Fruit fly (Drosophila melanogaster) whole organism, embryonic: ENCODE results near the gene CG16798.
A peak's percentile ranks its signal among the peaks of the same experiment; 100 is the strongest.

Source experiments
- Aef1 ChIP-seq: fragments of 200-800 bp; sonication (Bioruptor generic); IDR thresholded peaks from 3 replicates; pipeline ENCODE4 v1.3.6; 2022; ENCODE audit warnings: missing biosample characterization, missing genetic modification characterization
- B-H2 ChIP-seq: fragments of 200-800 bp; sonication (Bioruptor generic); optimal IDR thresholded peaks from 2 replicates; lab custom pipeline; 2018; ENCODE audit warnings: missing biosample characterization, mild to moderate bottlenecking, missing genetic modification characterization
- CG10321 ChIP-seq: fragments of 200-800 bp; sonication (Bioruptor generic); IDR thresholded peaks from 2 replicates; pipeline ENCODE4 v1.3.6; 2022; ENCODE audit warnings: missing biosample characterization, missing genetic modification characterization
- CG10462 ChIP-seq: fragments of 200-800 bp; sonication (Bioruptor generic); optimal IDR thresholded peaks from 2 replicates; lab custom pipeline; 2016; ENCODE audit warnings: missing biosample characterization, missing genetic modification characterization
- CG10654 ChIP-seq: fragments of 200-800 bp; sonication (Bioruptor generic); optimal IDR thresholded peaks from 2 replicates; lab custom pipeline; 2016; ENCODE audit warnings: missing biosample characterization, missing genetic modification characterization
- CG11247 ChIP-seq: fragments of 200-800 bp; sonication (Bioruptor generic); IDR thresholded peaks from 2 replicates; pipeline ENCODE4 v1.3.6; 2022; ENCODE audit warnings: missing biosample characterization, missing genetic modification characterization
- CG12155 ChIP-seq: fragments of 200-800 bp; sonication (Bioruptor generic); optimal IDR thresholded peaks from 3 replicates; lab custom pipeline; 2016; ENCODE audit warnings: missing biosample characterization, missing genetic modification characterization
- CG12219 ChIP-seq: fragments of 200-800 bp; sonication (Bioruptor generic); optimal IDR thresholded peaks from 3 replicates; lab custom pipeline; 2018; ENCODE audit warnings: missing biosample characterization, mild to moderate bottlenecking, missing genetic modification characterization
- CG12299 ChIP-seq: fragments of 200-800 bp; sonication (Bioruptor generic); optimal IDR thresholded peaks from 2 replicates; lab custom pipeline; 2018; ENCODE audit warnings: missing biosample characterization, mild to moderate bottlenecking, missing genetic modification characterization
- CG12391 ChIP-seq: fragments of 200-800 bp; sonication (Bioruptor generic); optimal IDR thresholded peaks from 3 replicates; lab custom pipeline; 2018; ENCODE audit warnings: missing biosample characterization, mild to moderate bottlenecking, missing genetic modification characterization, moderate library complexity
- CG13287 ChIP-seq: fragments of 200-800 bp; sonication (Bioruptor generic); IDR thresholded peaks from 2 replicates; pipeline ENCODE4 v1.3.6; 2022; ENCODE audit warnings: missing biosample characterization, missing genetic modification characterization; ENCODE audit not compliant: partially characterized antibody
- CG13296 ChIP-seq: fragments of 200-800 bp; sonication (Bioruptor generic); optimal IDR thresholded peaks from 3 replicates; lab custom pipeline; 2018; ENCODE audit warnings: missing biosample characterization, mild to moderate bottlenecking, missing genetic modification characterization
- CG15479 ChIP-seq: fragments of 200-800 bp; sonication (Bioruptor generic); optimal IDR thresholded peaks from 3 replicates; lab custom pipeline; 2019; ENCODE audit warnings: missing biosample characterization, mild to moderate bottlenecking, missing genetic modification characterization, moderate library complexity
- CG2712 ChIP-seq: fragments of 200-800 bp; optimal IDR thresholded peaks from 3 replicates; lab custom pipeline; 2019; ENCODE audit warnings: missing biosample characterization, mild to moderate bottlenecking, missing genetic modification characterization, moderate library complexity
- CG32772 ChIP-seq: fragments of 200-800 bp; sonication (Bioruptor generic); IDR thresholded peaks from 2 replicates; pipeline ENCODE4 v1.3.6; 2022; ENCODE audit warnings: missing biosample characterization, missing genetic modification characterization
- CG33213 ChIP-seq: fragments of 200-800 bp; sonication (Bioruptor generic); optimal IDR thresholded peaks from 3 replicates; lab custom pipeline; 2016; ENCODE audit warnings: missing biosample characterization, missing genetic modification characterization
- CG3407 ChIP-seq: fragments of 200-800 bp; sonication (Bioruptor generic); optimal IDR thresholded peaks from 2 replicates; lab custom pipeline; 2018; ENCODE audit warnings: missing biosample characterization, mild to moderate bottlenecking, missing genetic modification characterization
- CG34422 ChIP-seq: fragments of 200-800 bp; sonication (Bioruptor generic); IDR thresholded peaks from 3 replicates; pipeline ENCODE4 v1.3.6; 2022; ENCODE audit warnings: missing biosample characterization, missing genetic modification characterization
- CG3726 ChIP-seq: fragments of 200-800 bp; sonication (Bioruptor generic); IDR thresholded peaks from 3 replicates; pipeline ENCODE4, ENCODE4 v1.3.6; 2022; ENCODE audit warnings: missing biosample characterization, missing genetic modification characterization
- CG3847 ChIP-seq: fragments of 200-800 bp; sonication (Bioruptor generic); IDR thresholded peaks from 2 replicates; pipeline ENCODE4 v1.3.6; 2022; ENCODE audit warnings: missing biosample characterization, missing genetic modification characterization
- CG4328 ChIP-seq: fragments of 200-800 bp; sonication (Bioruptor generic); optimal IDR thresholded peaks from 3 replicates; lab custom pipeline; 2017; ENCODE audit warnings: missing biosample characterization, missing genetic modification reagents, missing genetic modification characterization
- CG7357 ChIP-seq: fragments of 200-800 bp; sonication (Bioruptor generic); IDR thresholded peaks from 3 replicates; pipeline ENCODE4 v1.3.6; 2022; ENCODE audit warnings: missing biosample characterization, missing genetic modification characterization
- CG8478 ChIP-seq: fragments of >200 bp; optimal IDR thresholded peaks from 2 replicates; lab custom pipeline; 2018
- CG8924 ChIP-seq: fragments of 200-800 bp; optimal IDR thresholded peaks from 3 replicates; lab custom pipeline; 2019; ENCODE audit warnings: missing biosample characterization, mild to moderate bottlenecking, missing genetic modification characterization, moderate library complexity
- HmgZ ChIP-seq: fragments of 200-800 bp; sonication (Bioruptor generic); optimal IDR thresholded peaks from 2 replicates; lab custom pipeline; 2018; ENCODE audit warnings: missing biosample characterization, mild to moderate bottlenecking, missing genetic modification characterization
- Hr3 ChIP-seq: fragments of 200-800 bp; sonication (Bioruptor generic); optimal IDR thresholded peaks from 3 replicates; lab custom pipeline; 2016; ENCODE audit warnings: missing biosample characterization, missing genetic modification characterization
- MTF-1 ChIP-seq: fragments of 200-800 bp; sonication (Bioruptor generic); optimal IDR thresholded peaks from 2 replicates; lab custom pipeline; 2018; ENCODE audit warnings: missing biosample characterization, mild to moderate bottlenecking, missing genetic modification characterization, borderline replicate concordance
- Neu2 ChIP-seq: fragments of 200-800 bp; sonication (Bioruptor generic); optimal IDR thresholded peaks from 3 replicates; lab custom pipeline; 2016; ENCODE audit warnings: missing biosample characterization, missing genetic modification characterization, borderline replicate concordance
- Nf-YA ChIP-seq: fragments of 200-800 bp; sonication (Bioruptor generic); IDR thresholded peaks from 2 replicates; pipeline ENCODE4 v1.3.6; 2022; ENCODE audit warnings: missing biosample characterization, missing genetic modification characterization
- NfI ChIP-seq: fragments of 200-800 bp; sonication (Bioruptor generic); optimal IDR thresholded peaks from 3 replicates; lab custom pipeline; 2018; ENCODE audit warnings: missing biosample characterization, mild to moderate bottlenecking, missing genetic modification characterization, moderate library complexity
- Trl ChIP-seq, 3 experiments: fragments of >200 bp in 2 of 3; fragments of 200-800 bp in 1 of 3; sonication (Bioruptor generic) in 1 of 3; optimal IDR thresholded peaks; 2 replicates in 1 of 3; 3 replicates in 2 of 3; lab custom pipeline; 2016 to 2017; ENCODE audit warnings: missing biosample characterization in 1 of 3, missing genetic modification characterization in 1 of 3
- amos ChIP-seq: fragments of 200-800 bp; sonication (Bioruptor generic); IDR thresholded peaks from 2 replicates; pipeline ENCODE4 v1.3.6; 2022; ENCODE audit warnings: missing biosample characterization, missing genetic modification characterization; ENCODE audit not compliant: partially characterized antibody
- az2 ChIP-seq: fragments of 200-800 bp; sonication (Bioruptor generic); optimal IDR thresholded peaks from 3 replicates; lab custom pipeline; 2016; ENCODE audit warnings: missing biosample characterization, missing genetic modification characterization
- caup ChIP-seq: fragments of 200-800 bp; sonication (Bioruptor generic); optimal IDR thresholded peaks from 3 replicates; lab custom pipeline; 2017; ENCODE audit warnings: missing biosample characterization, mild to moderate bottlenecking, missing genetic modification characterization, moderate library complexity; ENCODE audit not compliant: severe bottlenecking
- ci ChIP-seq: fragments of 200-800 bp; sonication (Bioruptor generic); IDR thresholded peaks from 3 replicates; pipeline ENCODE4 v1.3.6; 2022; ENCODE audit warnings: missing biosample characterization, missing genetic modification characterization
- corto ChIP-seq: fragments of 200-800 bp; sonication (Bioruptor generic); optimal IDR thresholded peaks from 2 replicates; lab custom pipeline; 2016; ENCODE audit warnings: missing biosample characterization, mild to moderate bottlenecking, missing genetic modification characterization, moderate library complexity
- da ChIP-seq: fragments of 200-800 bp; sonication (Bioruptor generic); optimal IDR thresholded peaks from 2 replicates; lab custom pipeline; 2016; ENCODE audit warnings: missing biosample characterization, missing genetic modification characterization
- dan ChIP-seq: fragments of 200-800 bp; sonication (Bioruptor generic); IDR thresholded peaks from 2 replicates; pipeline ENCODE4 v1.3.6; 2022; ENCODE audit warnings: missing biosample characterization, missing genetic modification characterization
- danr ChIP-seq: fragments of 200-800 bp; sonication (Bioruptor generic); IDR thresholded peaks from 2 replicates; pipeline ENCODE4 v1.3.6; 2022; ENCODE audit warnings: missing biosample characterization, missing genetic modification characterization
- fd64A ChIP-seq: fragments of 200-800 bp; sonication (Bioruptor generic); optimal IDR thresholded peaks from 3 replicates; lab custom pipeline; 2018; ENCODE audit warnings: missing biosample characterization, mild to moderate bottlenecking, missing genetic modification characterization
- hkb ChIP-seq, 2 experiments: fragments of 200-800 bp in 1 of 2; fragments of >200 bp in 1 of 2; sonication (Bioruptor generic) in 1 of 2; IDR thresholded peaks in 1 of 2; optimal IDR thresholded peaks in 1 of 2; 2 replicates each; pipeline versions ENCODE4 v1.3.6 to Lab custom; 2017 to 2022; ENCODE audit warnings: missing biosample characterization in 1 of 2, missing genetic modification characterization in 1 of 2
- org-1 ChIP-seq: fragments of 200-800 bp; sonication (Bioruptor generic); optimal IDR thresholded peaks from 2 replicates; lab custom pipeline; 2017; ENCODE audit warnings: missing biosample characterization, missing genetic modification characterization
- pan ChIP-seq, 4 experiments: fragments of >200 bp in 3 of 4; fragments of 200-800 bp in 1 of 4; sonication (Bioruptor generic) in 1 of 4; optimal IDR thresholded peaks in 3 of 4; IDR thresholded peaks in 1 of 4; 2 replicates each; pipeline versions ENCODE4 v1.3.6 to Lab custom; 2017 to 2022; ENCODE audit warnings: missing biosample characterization in 2 of 4, missing genetic modification characterization in 2 of 4, mixed read lengths in 1 of 4
- sc ChIP-seq, 3 experiments: fragments of >200 bp in 2 of 3; fragments of 200-800 bp in 1 of 3; sonication (Bioruptor generic) in 1 of 3; optimal IDR thresholded peaks; 2 replicates in 2 of 3; 3 replicates in 1 of 3; lab custom pipeline; 2017; ENCODE audit warnings: mild to moderate bottlenecking in 1 of 3, missing biosample characterization in 1 of 3, missing genetic modification characterization in 1 of 3, missing genetic modification reagents in 1 of 3
- schlank ChIP-seq: fragments of 200-800 bp; sonication (Bioruptor generic); optimal IDR thresholded peaks from 2 replicates; lab custom pipeline; 2018; ENCODE audit warnings: missing biosample characterization, mild to moderate bottlenecking, missing genetic modification characterization
- seq ChIP-seq: fragments of 200-800 bp; sonication (Bioruptor generic); IDR thresholded peaks from 2 replicates; pipeline ENCODE4 v1.3.6; 2022; ENCODE audit warnings: missing biosample characterization, missing genetic modification characterization
- sr ChIP-seq: fragments of 200-800 bp; sonication (Bioruptor generic); IDR thresholded peaks from 3 replicates; pipeline ENCODE4 v1.3.6; 2022; ENCODE audit warnings: missing biosample characterization, missing genetic modification characterization
- sug ChIP-seq: fragments of 200-800 bp; optimal IDR thresholded peaks from 2 replicates; lab custom pipeline; 2019; ENCODE audit warnings: missing biosample characterization, mild to moderate bottlenecking, missing genetic modification characterization, moderate library complexity
- wor ChIP-seq: fragments of 200-800 bp; sonication (Bioruptor generic); IDR thresholded peaks from 2 replicates; pipeline ENCODE4 v1.3.6; 2022; ENCODE audit warnings: missing biosample characterization, missing genetic modification characterization
- zfh1 ChIP-seq: fragments of 200-800 bp; sonication (Bioruptor generic); IDR thresholded peaks from 3 replicates; pipeline ENCODE4 v1.3.6; 2022; ENCODE audit warnings: missing biosample characterization, missing genetic modification characterization

Gene CG16798

dm6 chr2L:20390004-20390403 lies 7.8 kb upstream of the CG16798 start (continued):
- no peak for TF ChIP-seq CG8478 (lab: Kevin White, UChicago)
- no peak for TF ChIP-seq sr (GFP tag; lab: Robert Waterston, UW)
- TF ChIP-seq CG10654, result no peak
- no peak for TF ChIP-seq CG8924
- TF ChIP-seq NfI (GFP tag; lab: Kevin White, UChicago), result peak; percentile 25
- TF ChIP-seq CG10462 (GFP tag; lab: Kevin White, UChicago), result no peak
- TF ChIP-seq Neu2 (GFP tag; lab: Kevin White, UChicago), result no peak
- TF ChIP-seq CG15479 (GFP tag; lab: Kevin White, UChicago), result no peak
- TF ChIP-seq seq, result no peak
- no peak for TF ChIP-seq Trl (optimal IDR thresholded peaks at IDR 0.05; lab: Kevin White, UChicago)
- TF ChIP-seq Trl (GFP tag; optimal IDR thresholded peaks at IDR 0.05; lab: Kevin White, UChicago), result peak; percentile 29
- no peak for TF ChIP-seq Aef1 (GFP tag; lab: Robert Waterston, UW)
- peak; percentile 8 for TF ChIP-seq CG12219 (GFP tag; lab: Kevin White, UChicago)
- TF ChIP-seq CG3407 (GFP tag; lab: Kevin White, UChicago), result peak; percentile 10
- no peak for TF ChIP-seq pan (optimal IDR thresholded peaks at IDR 0.05; lab: Kevin White, UChicago)
- no peak for TF ChIP-seq pan (GFP tag; optimal IDR thresholded peaks at IDR 0.05 in 1 of 2, IDR thresholded peaks at IDR 0.05 in 1 of 2)
- TF ChIP-seq CG7357 (GFP tag; lab: Robert Waterston, UW), result no peak
- no peak for TF ChIP-seq CG2712 (tag; lab: Kevin White, UChicago)
- no peak for TF ChIP-seq az2
- TF ChIP-seq Hr3 (GFP tag; lab: Kevin White, UChicago), result no peak
- TF ChIP-seq schlank (tag; lab: Kevin White, UChicago), result peak; percentile 11
- no peak for TF ChIP-seq Nf-YA (GFP tag; lab: Robert Waterston, UW)
- no peak for TF ChIP-seq corto (GFP tag; lab: Kevin White, UChicago)
- TF ChIP-seq HmgZ (tag; lab: Kevin White, UChicago), result no peak
- TF ChIP-seq amos (GFP tag; lab: Robert Waterston, UW), result no peak
- peak; percentile 10 for TF ChIP-seq MTF-1 (GFP tag; lab: Kevin White, UChicago)
- no peak for TF ChIP-seq danr (GFP tag; lab: Robert Waterston, UW)
- no peak for TF ChIP-seq sc (optimal IDR thresholded peaks at IDR 0.05; lab: Kevin White, UChicago)
- TF ChIP-seq sc (GFP tag; optimal IDR thresholded peaks at IDR 0.05; lab: Kevin White, UChicago), result no peak
- TF ChIP-seq CG34422 (GFP tag; lab: Robert Waterston, UW), result no peak
- TF ChIP-seq CG11247 (GFP tag; lab: Robert Waterston, UW), result no peak
- TF ChIP-seq B-H2 (GFP tag; lab: Kevin White, UChicago), result peak; percentile 11
- no peak for TF ChIP-seq CG3726 (GFP tag; lab: Robert Waterston, UW)
- no peak for TF ChIP-seq org-1 (GFP tag; lab: Kevin White, UChicago)
- no peak for TF ChIP-seq wor (GFP tag; lab: Robert Waterston, UW)
- no peak for TF ChIP-seq CG12155 (GFP tag; lab: Kevin White, UChicago)
- no peak for TF ChIP-seq CG12299 (tag; lab: Kevin White, UChicago)
- no peak for TF ChIP-seq CG12391
- TF ChIP-seq CG32772 (GFP tag; lab: Robert Waterston, UW), result no peak
- no peak for TF ChIP-seq ci (GFP tag; lab: Robert Waterston, UW)
- TF ChIP-seq CG3847 (GFP tag; lab: Robert Waterston, UW), result no peak
- no peak for TF ChIP-seq zfh1 (GFP tag; lab: Robert Waterston, UW)
- TF ChIP-seq CG4328 (GFP tag; lab: Kevin White, UChicago), result no peak
- TF ChIP-seq CG10321 (GFP tag; lab: Robert Waterston, UW), result no peak
- no peak for TF ChIP-seq dan
- no peak for TF ChIP-seq fd64A
- TF ChIP-seq CG33213 (GFP tag; lab: Kevin White, UChicago), result no peak
- no peak for TF ChIP-seq CG13287
- no peak for TF ChIP-seq da (GFP tag; lab: Kevin White, UChicago)
- peak; percentile 25 for TF ChIP-seq caup (GFP tag; lab: Kevin White, UChicago)
- peak; percentile 52 for TF ChIP-seq CG13296
- TF ChIP-seq sug (tag; lab: Kevin White, UChicago), result peak; percentile 32
- no peak for TF ChIP-seq hkb (optimal IDR thresholded peaks at IDR 0.05; lab: Kevin White, UChicago)
- peak; percentile 54 for TF ChIP-seq hkb (GFP tag; IDR thresholded peaks at IDR 0.05; lab: Robert Waterston, UW)
